Worm (Caenorhabditis elegans) whole organism, young adult: ENCODE measurements around the gene F55B12.10.

Source experiments
- B0261.1 ChIP-seq: sonication (generic microtip); optimal IDR thresholded peaks from 2 replicates; lab custom pipeline; 2016; ENCODE audit warnings: mild to moderate bottlenecking, missing genetic modification characterization, moderate library complexity, missing compliant biosample characterization
- B0336.3 ChIP-seq: fragments of 200-800 bp; sonication (Bioruptor generic); IDR thresholded peaks from 2 replicates; pipeline ENCODE4 v1.3.6; 2022; ENCODE audit warnings: missing genetic modification characterization, missing compliant biosample characterization
- C06A6.2 ChIP-seq: fragments of 200-800 bp; sonication (Bioruptor generic); conservative IDR thresholded peaks from 2 replicates; pipeline ENCODE4 v1.3.6; 2022; ENCODE audit warnings: missing genetic modification characterization, missing compliant biosample characterization
- C17E4.6 ChIP-seq: fragments of 200-800 bp; sonication (Bioruptor generic); IDR thresholded peaks from 2 replicates; pipeline ENCODE4 v1.3.6; 2022; ENCODE audit warnings: missing genetic modification reagents, missing genetic modification characterization, missing compliant biosample characterization
- F52B5.7 ChIP-seq: sonication (generic microtip); optimal IDR thresholded peaks from 2 replicates; lab custom pipeline; 2016; ENCODE audit warnings: mild to moderate bottlenecking, missing genetic modification characterization, missing compliant biosample characterization
- F57A8.1 ChIP-seq: fragments of 200-800 bp; sonication (Bioruptor generic); optimal IDR thresholded peaks from 2 replicates; lab custom pipeline; 2018; ENCODE audit warnings: mild to moderate bottlenecking, missing genetic modification characterization, moderate library complexity, missing compliant biosample characterization
- K11D2.4 ChIP-seq: fragments of 200-800 bp; sonication (Bioruptor generic); IDR thresholded peaks from 2 replicates; pipeline ENCODE4 v1.3.6; 2022; ENCODE audit warnings: missing genetic modification reagents, missing genetic modification characterization, missing compliant biosample characterization
- K12H6.12 ChIP-seq: fragments of 200-800 bp; sonication (Bioruptor generic); optimal IDR thresholded peaks from 2 replicates; lab custom pipeline; 2018; ENCODE audit warnings: mild to moderate bottlenecking, missing genetic modification characterization, missing compliant biosample characterization
- T26A5.8 ChIP-seq: sonication (generic microtip); optimal IDR thresholded peaks from 2 replicates; lab custom pipeline; 2016; ENCODE audit warnings: missing genetic modification characterization, missing compliant biosample characterization
- Y53F4B.3 ChIP-seq: fragments of 200-800 bp; sonication (Bioruptor generic); IDR thresholded peaks from 2 replicates; pipeline ENCODE4 v1.3.6; 2022; ENCODE audit warnings: missing genetic modification reagents, missing genetic modification characterization, missing compliant biosample characterization
- Y67H2A.10 ChIP-seq: fragments of 200-800 bp; sonication (Bioruptor generic); conservative IDR thresholded peaks from 2 replicates; pipeline ENCODE4 v1.3.6; 2022; ENCODE audit warnings: missing genetic modification reagents, missing genetic modification characterization, missing compliant biosample characterization
- ZK185.1 ChIP-seq: sonication (generic microtip); optimal IDR thresholded peaks from 2 replicates; lab custom pipeline; 2016; ENCODE audit warnings: mild to moderate bottlenecking, missing genetic modification characterization, missing compliant biosample characterization; ENCODE audit not compliant: poor library complexity, severe bottlenecking
- aptf-2 ChIP-seq: fragments of 200-800 bp; sonication (Bioruptor generic); conservative IDR thresholded peaks from 2 replicates; pipeline ENCODE4 v1.3.6; 2022; ENCODE audit warnings: missing genetic modification reagents, missing genetic modification characterization, missing compliant biosample characterization
- bed-1 ChIP-seq: fragments of 200-800 bp; sonication (Bioruptor generic); IDR thresholded peaks from 2 replicates; pipeline ENCODE4 v1.3.6; 2022; ENCODE audit warnings: missing genetic modification reagents, missing genetic modification characterization, missing compliant biosample characterization
- bed-2 ChIP-seq: fragments of 200-800 bp; sonication (Bioruptor generic); IDR thresholded peaks from 2 replicates; pipeline ENCODE4 v1.3.6; 2022; ENCODE audit warnings: missing genetic modification reagents, missing genetic modification characterization, missing compliant biosample characterization
- cebp-1 ChIP-seq, 2 experiments: fragments of 200-800 bp in 1 of 2; sonication (Bioruptor generic) in 1 of 2; sonication (generic microtip) in 1 of 2; IDR thresholded peaks in 1 of 2; optimal IDR thresholded peaks in 1 of 2; 2 replicates each; pipeline versions ENCODE4 v1.3.6 to Lab custom; 2017 to 2022; ENCODE audit warnings: missing compliant biosample characterization in 2 of 2, missing genetic modification characterization in 2 of 2, mild to moderate bottlenecking in 1 of 2, missing genetic modification reagents in 1 of 2, moderate library complexity in 1 of 2
- chd-7 ChIP-seq: sonication (generic microtip); optimal IDR thresholded peaks from 2 replicates; lab custom pipeline; 2016; ENCODE audit warnings: mild to moderate bottlenecking, missing genetic modification characterization, moderate library complexity, missing compliant biosample characterization
- dox-1 ChIP-seq: fragments of 200-800 bp; sonication (Bioruptor generic); IDR thresholded peaks from 2 replicates; pipeline ENCODE4 v1.3.6; 2022; ENCODE audit warnings: missing genetic modification reagents, missing genetic modification characterization, missing compliant biosample characterization
- dpff-1 ChIP-seq: sonication (generic microtip); optimal IDR thresholded peaks from 2 replicates; lab custom pipeline; 2017; ENCODE audit warnings: mild to moderate bottlenecking, missing genetic modification characterization, missing compliant biosample characterization
- egl-44 ChIP-seq: fragments of 200-800 bp; sonication (Bioruptor generic); IDR thresholded peaks from 2 replicates; pipeline ENCODE4 v1.3.6; 2022; ENCODE audit warnings: missing genetic modification reagents, missing genetic modification characterization, missing compliant biosample characterization
- ekl-4 ChIP-seq: fragments of 200-800 bp; sonication (Bioruptor generic); IDR thresholded peaks from 2 replicates; pipeline ENCODE4 v1.3.6; 2022; ENCODE audit warnings: missing genetic modification reagents, missing genetic modification characterization, missing compliant biosample characterization
- gei-17 ChIP-seq: fragments of 200-800 bp; sonication (Bioruptor generic); optimal IDR thresholded peaks from 2 replicates; lab custom pipeline; 2018; ENCODE audit warnings: mild to moderate bottlenecking, missing genetic modification characterization, missing compliant biosample characterization
- lag-1 ChIP-seq: fragments of 200-800 bp; sonication (Bioruptor generic); IDR thresholded peaks from 2 replicates; pipeline ENCODE4 v1.3.6; 2022; ENCODE audit warnings: missing genetic modification reagents, missing genetic modification characterization, missing compliant biosample characterization
- lin-54 ChIP-seq: fragments of 200-800 bp; sonication (Bioruptor generic); optimal IDR thresholded peaks from 2 replicates; lab custom pipeline; 2018; ENCODE audit warnings: mild to moderate bottlenecking, missing genetic modification characterization, missing compliant biosample characterization
- lir-1 ChIP-seq: fragments of 200-800 bp; sonication (Bioruptor generic); conservative IDR thresholded peaks from 2 replicates; pipeline ENCODE4 v1.3.6; 2022; ENCODE audit warnings: missing genetic modification reagents, missing genetic modification characterization, missing compliant biosample characterization
- lsy-27 ChIP-seq: sonication (generic microtip); optimal IDR thresholded peaks from 2 replicates; lab custom pipeline; 2017; ENCODE audit warnings: missing genetic modification characterization, mild to moderate bottlenecking, missing compliant biosample characterization, antibody characterized with exemption, missing genotype, borderline replicate concordance; ENCODE audit not compliant: insufficient read depth
- madf-6 ChIP-seq: fragments of 200-800 bp; sonication (Bioruptor generic); IDR thresholded peaks from 2 replicates; pipeline ENCODE4 v1.3.6; 2022; ENCODE audit warnings: missing genetic modification reagents, missing genetic modification characterization, missing compliant biosample characterization
- nfyb-1 ChIP-seq: fragments of 200-800 bp; sonication (Bioruptor generic); IDR thresholded peaks from 2 replicates; pipeline ENCODE4 v1.3.6; 2022; ENCODE audit warnings: missing genetic modification reagents, missing genetic modification characterization, missing compliant biosample characterization
- pbrm-1 ChIP-seq: fragments of 200-800 bp; sonication (Bioruptor generic); IDR thresholded peaks from 2 replicates; pipeline ENCODE4 v1.3.6; 2022; ENCODE audit warnings: missing genetic modification reagents, missing genetic modification characterization, missing compliant biosample characterization
- repo-1 ChIP-seq: sonication (generic microtip); optimal IDR thresholded peaks from 2 replicates; lab custom pipeline; 2017; ENCODE audit warnings: mild to moderate bottlenecking, missing genetic modification characterization, missing compliant biosample characterization
- tlf-1 ChIP-seq: fragments of 200-800 bp; sonication (Bioruptor generic); optimal IDR thresholded peaks from 2 replicates; lab custom pipeline; 2018; ENCODE audit warnings: mild to moderate bottlenecking, missing genetic modification characterization, missing compliant biosample characterization
- unc-62 ChIP-seq: fragments of 150-350 bp; optimal IDR thresholded peaks from 2 replicates; lab custom pipeline; 2014; ENCODE audit warnings: missing biosample characterization, missing genetic modification reagents, missing genetic modification characterization
- zfh-2 ChIP-seq: fragments of 200-800 bp; sonication (Bioruptor generic); conservative IDR thresholded peaks from 2 replicates; pipeline ENCODE4 v1.3.6; 2022; ENCODE audit warnings: missing genetic modification reagents, missing genetic modification characterization, missing compliant biosample characterization
- ztf-22 ChIP-seq: fragments of 200-800 bp; sonication (Bioruptor generic); optimal IDR thresholded peaks from 2 replicates; lab custom pipeline; 2018; ENCODE audit warnings: mild to moderate bottlenecking, missing genetic modification characterization, moderate library complexity, missing compliant biosample characterization
- ztf-26 ChIP-seq: sonication (generic microtip); optimal IDR thresholded peaks from 2 replicates; lab custom pipeline; 2017; ENCODE audit warnings: missing genetic modification characterization, missing compliant biosample characterization

The F55B12.10 gene

ce11 chrV:13839433-13839832 is at the start of gene F55B12.10:
Gene F55B12.10, plus strand, starts transcription at chrV:13839733.
- TF ChIP-seq K12H6.12 (tag; lab: Kevin White, UChicago), result peak; percentile 7
- TF ChIP-seq chd-7 (tag; lab: Kevin White, UChicago), result no peak
- TF ChIP-seq, all 124 proteins: peak for 1

- no peak for TF ChIP-seq cebp-1 (GFP tag; IDR thresholded peaks at IDR 0.05; lab: Robert Waterston, UW)
- peak; percentile 57 for TF ChIP-seq cebp-1 (tag; optimal IDR thresholded peaks at IDR 0.05; lab: Kevin White, UChicago)
- no peak for TF ChIP-seq F57A8.1
These were observed 49.4 kb upstream of the F55B12.10 start for ce11 chrV:13790117-13790516.

- TF ChIP-seq F57A8.1 (no peak), gei-17 (no peak), lsy-27 (tag; lab: Kevin White, UChicago) (no peak), zfh-2 (GFP tag; lab: Robert Waterston, UW) (no peak), B0261.1 (no peak), egl-44 (GFP tag; lab: Robert Waterston, UW) (no peak), tlf-1 (GFP tag; lab: Kevin White, UChicago) (no peak), bed-1 (GFP tag; lab: Robert Waterston, UW) (no peak), repo-1 (tag; lab: Kevin White, UChicago) (no peak), aptf-2 (GFP tag; lab: Robert Waterston, UW) (no peak), bed-2 (no peak), lin-54 (GFP tag; lab: Kevin White, UChicago) (no peak), ZK185.1 (tag; lab: Kevin White, UChicago) (no peak), dox-1 (GFP tag; lab: Robert Waterston, UW) (no peak), K12H6.12 (tag; lab: Kevin White, UChicago) (no peak), lag-1 (GFP tag; lab: Robert Waterston, UW) (no peak), pbrm-1 (GFP tag; lab: Robert Waterston, UW) (no peak), Y53F4B.3 (no peak), lir-1 (no peak), ztf-22 (GFP tag; lab: Kevin White, UChicago) (no peak)
These were observed 49.0 kb upstream of the F55B12.10 start for ce11 chrV:13790557-13790956.

ce11 chrV:13794046-13794445 is 45.5 kb upstream of the F55B12.10 start:
- 0 out of 2 replicates have a peak, but pooled peaks have one; percentile 38 for TF ChIP-seq dox-1 (GFP tag; lab: Robert Waterston, UW)
- TF ChIP-seq zfh-2 (GFP tag; lab: Robert Waterston, UW), result peak; percentile 72
- no peak for TF ChIP-seq Y67H2A.10
- TF ChIP-seq F52B5.7, result no peak

ce11 chrV:13796246-13796776 is 43.2 kb upstream of the F55B12.10 start, which contains the start of gene twk-32:
Gene twk-32, plus strand, starts transcription at chrV:13796641.
- TF ChIP-seq T26A5.8, result no peak
- peak; percentile 24 for TF ChIP-seq dpff-1 (tag; lab: Kevin White, UChicago)
- peak; percentile 60; the same call in 1 of the 2 replicates for TF ChIP-seq nfyb-1 (GFP tag; lab: Robert Waterston, UW)
- TF ChIP-seq ekl-4 (GFP tag; lab: Robert Waterston, UW), result 0 out of 2 replicates have a peak, but pooled peaks have one; percentile 29
- peak; percentile 31; the same call in 1 of the 2 replicates for TF ChIP-seq dox-1 (GFP tag; lab: Robert Waterston, UW)
- 0 out of 2 replicates have a peak, but pooled peaks have one; percentile 3 for TF ChIP-seq madf-6
- TF ChIP-seq C17E4.6 (GFP tag; lab: Robert Waterston, UW), result no peak
- peak; percentile 31 for TF ChIP-seq chd-7 (tag; lab: Kevin White, UChicago)
- 0 out of 2 replicates have a peak, but pooled peaks have one; percentile 8 for TF ChIP-seq pbrm-1 (GFP tag; lab: Robert Waterston, UW)
- TF ChIP-seq C06A6.2 (GFP tag; lab: Robert Waterston, UW), result 0 out of 2 replicates have a peak, but pooled peaks have one; percentile 9
- 0 out of 2 replicates have a peak, but pooled peaks have one; percentile 15 for TF ChIP-seq K11D2.4 (GFP tag; lab: Robert Waterston, UW)
- TF ChIP-seq B0336.3 (GFP tag; lab: Robert Waterston, UW), result peak; percentile 58
- no peak for TF ChIP-seq cebp-1 (GFP tag; IDR thresholded peaks at IDR 0.05; lab: Robert Waterston, UW)
- peak; percentile 51 for TF ChIP-seq cebp-1 (tag; optimal IDR thresholded peaks at IDR 0.05; lab: Kevin White, UChicago)
- no peak for TF ChIP-seq unc-62 (GFP tag; lab: Kevin White, UChicago)
- TF ChIP-seq ztf-26, result peak; percentile 23
